Worm (Caenorhabditis elegans): Measurements from ENCODE around the gene jhdm-1.

jhdm-1 gene

ce11 chrIII:6420995-6421404, 33.3 kb upstream of the jhdm-1 start (continued):
- peak; percentile 63 for TF ChIP-seq ztf-3 (GFP tag; optimal IDR thresholded peaks at IDR 0.05)
- peak; percentile 85 for TF ChIP-seq K11D2.4 (GFP tag; IDR thresholded peaks at IDR 0.05)
- no peak for TF ChIP-seq sdz-38 (tag; optimal IDR thresholded peaks at IDR 0.05)
- peak in 1 of 3 experiments; percentile 23 for TF ChIP-seq lin-35 (GFP tag; optimal IDR thresholded peaks at IDR 0.05)
- peak; percentile 97 for TF ChIP-seq zfh-2 (GFP tag; conservative IDR thresholded peaks at IDR 0.05)
- TF ChIP-seq snpc-1.3 (tag; optimal IDR thresholded peaks at IDR 0.05; ENCODE audit: insufficient read depth): no peak
- no peak for TF ChIP-seq F57C9.4 (tag; optimal IDR thresholded peaks at IDR 0.05)
- no peak for TF ChIP-seq bed-1 (GFP tag; IDR thresholded peaks at IDR 0.05)
- peak; percentile 68 for TF ChIP-seq K12H6.12 (tag; optimal IDR thresholded peaks at IDR 0.05)
- no peak for TF ChIP-seq lir-1 (GFP tag; conservative IDR thresholded peaks at IDR 0.05)
- no peak for TF ChIP-seq him-1 (tag; optimal IDR thresholded peaks at IDR 0.05)
- no peak for TF ChIP-seq fkh-3 (tag; optimal IDR thresholded peaks at IDR 0.05)
- 0 out of 2 replicates have a peak, but pooled peaks have one; percentile 55 for TF ChIP-seq madf-3 (GFP tag; IDR thresholded peaks at IDR 0.05)
- TF ChIP-seq nhr-179 (tag; optimal IDR thresholded peaks at IDR 0.05): no peak
- TF ChIP-seq Y67H2A.10 (GFP tag; conservative IDR thresholded peaks at IDR 0.05): no peak
- peak; percentile 99 for TF ChIP-seq hmg-1.2 (GFP tag; IDR thresholded peaks at IDR 0.05)
- TF ChIP-seq ztf-25 (GFP tag; IDR thresholded peaks at IDR 0.05): no peak
- no peak for TF ChIP-seq ztf-6 (GFP tag; IDR thresholded peaks at IDR 0.05)
- peak; percentile 86 for TF ChIP-seq C06A6.2 (GFP tag; conservative IDR thresholded peaks at IDR 0.05)
- no peak for TF ChIP-seq lsy-27 (tag; optimal IDR thresholded peaks at IDR 0.05; ENCODE audit: borderline replicate concordance, insufficient read depth)
- no peak for TF ChIP-seq T26A5.8 (tag; optimal IDR thresholded peaks at IDR 0.05)
- TF ChIP-seq die-1 (tag; optimal IDR thresholded peaks at IDR 0.05): no peak
- TF ChIP-seq lin-54 (GFP tag; optimal IDR thresholded peaks at IDR 0.05): peak; percentile 71
- no peak for TF ChIP-seq B0261.1 (tag; optimal IDR thresholded peaks at IDR 0.05)
- TF ChIP-seq F49E8.2 (tag; optimal IDR thresholded peaks at IDR 0.05; ENCODE audit: insufficient read depth): no peak
- TF ChIP-seq attf-3 (GFP tag; conservative IDR thresholded peaks at IDR 0.05): no peak
- TF ChIP-seq cebp-2 (GFP tag; IDR thresholded peaks at IDR 0.05): no peak
- 0 out of 2 replicates have a peak, but pooled peaks have one; percentile 7 for TF ChIP-seq cebp-1 (GFP tag; IDR thresholded peaks at IDR 0.05)
- peak; percentile 88 for TF ChIP-seq cebp-1 (tag; optimal IDR thresholded peaks at IDR 0.05)
- TF ChIP-seq egl-18 (GFP tag; IDR thresholded peaks at IDR 0.05): no peak
- no peak for TF ChIP-seq F57A8.1 (GFP tag; optimal IDR thresholded peaks at IDR 0.05)
- no peak for TF ChIP-seq nfya-1 (tag; optimal IDR thresholded peaks at IDR 0.05; ENCODE audit: borderline replicate concordance, insufficient read depth)
- peak in 1 of 2 experiments; percentile 70 for TF ChIP-seq let-607 (tag; optimal IDR thresholded peaks at IDR 0.05)
- peak; percentile 5 for TF ChIP-seq T07F8.4 (tag; optimal IDR thresholded peaks at IDR 0.05)
- TF ChIP-seq F52B5.7 (tag; optimal IDR thresholded peaks at IDR 0.05): no peak
- no peak for TF ChIP-seq unc-130 (GFP tag; optimal IDR thresholded peaks at IDR 0.05)
- no peak for TF ChIP-seq ceh-91 (GFP tag; IDR thresholded peaks at IDR 0.05)
- TF ChIP-seq snpc-1.1 (tag; optimal IDR thresholded peaks at IDR 0.05; ENCODE audit: insufficient read depth): no peak
- no peak for TF ChIP-seq hsf-1 (GFP tag; IDR thresholded peaks at IDR 0.05)
- TF ChIP-seq ceh-40 (GFP tag; IDR thresholded peaks at IDR 0.05): no peak
- no peak for TF ChIP-seq ztf-28 (GFP tag; IDR thresholded peaks at IDR 0.05)
- peak; percentile 0 for TF ChIP-seq F23B12.7 (tag; optimal IDR thresholded peaks at IDR 0.05; ENCODE audit: insufficient read depth)
- peak; percentile 63 for TF ChIP-seq tbp1 (GFP tag; optimal IDR thresholded peaks at IDR 0.05)
- no peak for TF ChIP-seq D2030.7 (GFP tag; IDR thresholded peaks at IDR 0.05)
- no peak for TF ChIP-seq Y53F4B.3 (GFP tag; IDR thresholded peaks at IDR 0.05)
- TF ChIP-seq tbx-9 (tag; optimal IDR thresholded peaks at IDR 0.05; ENCODE audit: borderline replicate concordance): no peak
- peak; percentile 78 for TF ChIP-seq let-526 (GFP tag; IDR thresholded peaks at IDR 0.05)
- TF ChIP-seq B0019.2 (GFP tag; conservative IDR thresholded peaks at IDR 0.05): no peak
